Worm (Caenorhabditis elegans): ENCODE measurements around the gene C25H3.11.

The C25H3.11 gene

DNA sequence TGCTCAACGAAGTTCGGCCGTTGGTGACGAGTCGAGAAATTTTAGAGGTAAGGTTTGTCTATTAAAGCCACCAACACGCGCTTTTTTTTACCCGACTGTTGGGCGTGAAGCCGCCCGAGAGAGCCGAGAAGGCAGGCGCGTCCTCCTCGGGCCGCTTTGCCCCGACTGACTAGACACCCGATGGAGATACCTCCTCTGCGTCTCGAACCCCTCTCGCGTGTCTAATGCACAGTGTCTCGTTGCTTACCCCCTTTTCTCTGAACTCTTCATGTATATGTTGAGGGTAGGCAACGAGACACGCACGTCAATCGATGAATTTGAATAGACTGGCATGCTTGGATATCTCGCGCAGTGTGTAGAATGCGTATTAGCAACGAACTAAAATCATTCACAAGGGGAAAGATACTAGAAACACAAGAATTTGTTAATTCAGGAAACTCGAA, 27.1 kb downstream of the C25H3.11 start (continued):
- TF ChIP-seq xbp-1 (tag; optimal IDR thresholded peaks at IDR 0.05) (peak; percentile 82), hpl-2 (GFP tag; optimal IDR thresholded peaks at IDR 0.05) (no peak), nhr-47 (tag; optimal IDR thresholded peaks at IDR 0.05) (peak; percentile 85), ceh-82 (tag; optimal IDR thresholded peaks at IDR 0.05) (peak; percentile 76 to 92 (median 90)), aha-1 (tag; optimal IDR thresholded peaks at IDR 0.05) (no peak), nhr-237 (tag; optimal IDR thresholded peaks at IDR 0.05) (peak; percentile 47), nhr-84 (tag; optimal IDR thresholded peaks at IDR 0.05) (peak; percentile 66), lin-39 (tag; optimal IDR thresholded peaks at IDR 0.05) (no peak), aly-2 (tag; optimal IDR thresholded peaks at IDR 0.05) (peak; percentile 66), sptf-1 (tag; optimal IDR thresholded peaks at IDR 0.05) (no peak), lin-35 (GFP tag; optimal IDR thresholded peaks at IDR 0.05) (peak; percentile 75 to 77), egl-13 (tag; optimal IDR thresholded peaks at IDR 0.05) (peak; percentile 78), pax-3 (tag; optimal IDR thresholded peaks at IDR 0.05) (peak; percentile 86), fos-1 (tag; optimal IDR thresholded peaks at IDR 0.05) (peak; percentile 84), sox-4 (tag; optimal IDR thresholded peaks at IDR 0.05) (peak; percentile 48), snu-23 (GFP tag; optimal IDR thresholded peaks at IDR 0.05) (peak; percentile 88), C04F5.9 (tag; optimal IDR thresholded peaks at IDR 0.05) (no peak), C16A3.4 (tag; optimal IDR thresholded peaks at IDR 0.05) (peak; percentile 85), swsn-7 (tag; optimal IDR thresholded peaks at IDR 0.05) (peak; percentile 92), Y116A8C.19 (tag; optimal IDR thresholded peaks at IDR 0.05; ENCODE audit: borderline replicate concordance) (no peak), unc-62 (GFP tag; optimal IDR thresholded peaks at IDR 0.05) (no peak), tbx-2 (tag; optimal IDR thresholded peaks at IDR 0.05) (peak; percentile 81), F16B12.6 (tag; optimal IDR thresholded peaks at IDR 0.05) (peak; percentile 31), efl-3 (GFP tag; optimal IDR thresholded peaks at IDR 0.05) (no peak), nhr-20 (tag; optimal IDR thresholded peaks at IDR 0.05) (peak; percentile 87), zip-4 (GFP tag; optimal IDR thresholded peaks at IDR 0.05) (peak; percentile 45), nhr-77 (tag; optimal IDR thresholded peaks at IDR 0.05) (peak; percentile 83), snpc-4 (tag; optimal IDR thresholded peaks at IDR 0.05) (peak; percentile 58), nhr-19 (GFP tag; conservative IDR thresholded peaks at IDR 0.05) (peak; percentile 84), zag-1 (tag; optimal IDR thresholded peaks at IDR 0.05) (peak; percentile 74), nhr-90 (tag; optimal IDR thresholded peaks at IDR 0.05; ENCODE audit: poor library complexity) (peak; percentile 82), vab-15 (tag; optimal IDR thresholded peaks at IDR 0.05) (no peak), lin-15B (tag; optimal IDR thresholded peaks at IDR 0.05) (no peak), lin-14 (GFP tag; optimal IDR thresholded peaks at IDR 0.05) (peak; percentile 88), unc-98 (GFP tag; IDR thresholded peaks at IDR 0.05) (no peak), mdl-1 (tag; optimal IDR thresholded peaks at IDR 0.05) (peak in 1 of 2 experiments; percentile 53), pag-3 (tag; optimal IDR thresholded peaks at IDR 0.05; ENCODE audit: borderline replicate concordance, insufficient read depth) (no peak), fkh-4 (tag; optimal IDR thresholded peaks at IDR 0.05; ENCODE audit: borderline replicate concordance) (peak; percentile 26), mep-1 (tag; optimal IDR thresholded peaks at IDR 0.05) (peak; percentile 67), fkh-10 (GFP tag; optimal IDR thresholded peaks at IDR 0.05) (peak; percentile 66), mab-9 (GFP tag; IDR thresholded peaks at IDR 0.05) (peak; percentile 71), ets-5 (GFP tag; IDR thresholded peaks at IDR 0.05) (no peak), unc-130 (tag; optimal IDR thresholded peaks at IDR 0.05) (peak; percentile 5), tlp-1 (tag; optimal IDR thresholded peaks at IDR 0.05) (no peak), rnt-1 (tag; optimal IDR thresholded peaks at IDR 0.05) (peak; percentile 79), ceh-90 (tag; optimal IDR thresholded peaks at IDR 0.05) (no peak), alr-1 (tag; optimal IDR thresholded peaks at IDR 0.05; ENCODE audit: borderline replicate concordance) (no peak), pqm-1 (tag; optimal IDR thresholded peaks at IDR 0.05) (peak; percentile 41), lir-3 (tag; optimal IDR thresholded peaks at IDR 0.05; ENCODE audit: poor library complexity) (peak; percentile 35), jun-1 (tag; optimal IDR thresholded peaks at IDR 0.05) (peak; percentile 62), nhr-11 (tag; optimal IDR thresholded peaks at IDR 0.05) (peak; percentile 25), nhr-28 (tag; optimal IDR thresholded peaks at IDR 0.05) (no peak), ceh-63 (GFP tag; optimal IDR thresholded peaks at IDR 0.05) (no peak)
